Fruit fly (Drosophila melanogaster): ENCODE data around the gene Ns3.
A peak's percentile ranks its signal among the peaks of the same experiment; 100 is the strongest.

The Ns3 gene

dm6 chrX:1476848-1477247 lies 12.8 kb upstream of the Ns3 start, which contains the start of the genes Rab27 and mei-38 (continued):
- TF ChIP-seq zf30C (GFP tag; optimal IDR thresholded peaks at IDR 0.05) (peak; percentile 40), CG6254 (GFP tag; optimal IDR thresholded peaks at IDR 0.05) (no peak), Doc3 (GFP tag; IDR thresholded peaks at IDR 0.05; ENCODE audit: partially characterized antibody) (0 out of 3 replicates have a peak, but pooled peaks have one; percentile 35), prd (optimal IDR thresholded peaks at IDR 0.05) (no peak), prd (GFP tag; IDR thresholded peaks at IDR 0.05) (0 out of 3 replicates have a peak, but pooled peaks have one; percentile 16), Opbp (GFP tag; IDR thresholded peaks at IDR 0.05; ENCODE audit: partially characterized antibody) (peak; percentile 78), Mes4 (GFP tag; optimal IDR thresholded peaks at IDR 0.05) (no peak), CG18262 (tag; optimal IDR thresholded peaks at IDR 0.05) (no peak), Gug (GFP tag; IDR thresholded peaks at IDR 0.05) (no peak), ERR (GFP tag; optimal IDR thresholded peaks at IDR 0.05) (no peak), CG7271 (tag; optimal IDR thresholded peaks at IDR 0.05) (no peak), PHDP (tag; optimal IDR thresholded peaks at IDR 0.05) (no peak), Vsx1 (GFP tag; optimal IDR thresholded peaks at IDR 0.05) (no peak), CG12236 (GFP tag; optimal IDR thresholded peaks at IDR 0.05) (no peak), Hr78 (GFP tag; optimal IDR thresholded peaks at IDR 0.05) (no peak), Deaf1 (tag; optimal IDR thresholded peaks at IDR 0.05) (no peak), Oaz (GFP tag; IDR thresholded peaks at IDR 0.05) (no peak), Hr39 (optimal IDR thresholded peaks at IDR 0.05) (no peak), hkb (optimal IDR thresholded peaks at IDR 0.05) (no peak), hkb (GFP tag; IDR thresholded peaks at IDR 0.05) (no peak), lab (GFP tag; optimal IDR thresholded peaks at IDR 0.05) (peak; percentile 37), scrt (GFP tag; optimal IDR thresholded peaks at IDR 0.05) (no peak), CG33557 (GFP tag; optimal IDR thresholded peaks at IDR 0.05) (no peak), CG14441 (GFP tag; IDR thresholded peaks at IDR 0.05) (no peak), sim (GFP tag; IDR thresholded peaks at IDR 0.05) (no peak), dysf (GFP tag; IDR thresholded peaks at IDR 0.05) (no peak), nau (GFP tag; optimal IDR thresholded peaks at IDR 0.05) (no peak), CG7963 (GFP tag; IDR thresholded peaks at IDR 0.05; ENCODE audit: partially characterized antibody) (peak; percentile 53; the same call in 1 of the 3 replicates), Fer3 (tag; optimal IDR thresholded peaks at IDR 0.05) (no peak), Ada2b (GFP tag; IDR thresholded peaks at IDR 0.05) (no peak), CG15073 (GFP tag; optimal IDR thresholded peaks at IDR 0.05) (no peak), nerfin-2 (GFP tag; IDR thresholded peaks at IDR 0.05; ENCODE audit: partially characterized antibody) (0 out of 2 replicates have a peak, but pooled peaks have one; percentile 29), rib (GFP tag; IDR thresholded peaks at IDR 0.05) (no peak), CG30403 (GFP tag; optimal IDR thresholded peaks at IDR 0.05) (peak; percentile 19), NK7.1 (GFP tag; optimal IDR thresholded peaks at IDR 0.05) (no peak), Atf6 (GFP tag; IDR thresholded peaks at IDR 0.05) (no peak), ash1 (GFP tag; optimal IDR thresholded peaks at IDR 0.05) (no peak), CTCF (GFP tag; optimal IDR thresholded peaks at IDR 0.05) (no peak), tna (GFP tag; IDR thresholded peaks at IDR 0.05; ENCODE audit: partially characterized antibody) (0 out of 2 replicates have a peak, but pooled peaks have one; percentile 36), CG1832 (GFP tag; optimal IDR thresholded peaks at IDR 0.05) (no peak), CG10462 (GFP tag; optimal IDR thresholded peaks at IDR 0.05) (no peak), jumu (GFP tag; optimal IDR thresholded peaks at IDR 0.05) (peak; percentile 44), CG16779 (GFP tag; IDR thresholded peaks at IDR 0.05) (no peak), CG6854 (GFP tag; optimal IDR thresholded peaks at IDR 0.05) (no peak), klu (GFP tag; IDR thresholded peaks at IDR 0.05) (no peak), tx (GFP tag; optimal IDR thresholded peaks at IDR 0.05) (no peak), CG4707 (GFP tag; optimal IDR thresholded peaks at IDR 0.05) (no peak), CG6765 (GFP tag; optimal IDR thresholded peaks at IDR 0.05) (no peak), insv (GFP tag; optimal IDR thresholded peaks at IDR 0.05) (no peak), Hmx (GFP tag; optimal IDR thresholded peaks at IDR 0.05) (no peak), CG34224 (GFP tag; IDR thresholded peaks at IDR 0.05; ENCODE audit: partially characterized antibody) (peak; percentile 68), danr (GFP tag; IDR thresholded peaks at IDR 0.05) (no peak)

Measured in whole organism, embryonic.